Fruit fly (Drosophila melanogaster) whole organism, embryonic: ENCODE measurements around the gene CG43693.

Experiments
- Antp ChIP-seq: fragments of 200-800 bp; sonication (Bioruptor generic); optimal IDR thresholded peaks from 3 replicates; lab custom pipeline; 2016; ENCODE audit warnings: missing biosample characterization, missing genetic modification characterization
- CG10147 ChIP-seq: fragments of 200-800 bp; sonication (Bioruptor generic); optimal IDR thresholded peaks from 2 replicates; lab custom pipeline; 2019; ENCODE audit warnings: missing biosample characterization, mild to moderate bottlenecking, missing genetic modification characterization, moderate library complexity
- CG10979 ChIP-seq: fragments of 200-800 bp; sonication (Bioruptor generic); optimal IDR thresholded peaks from 2 replicates; lab custom pipeline; 2018; ENCODE audit warnings: missing biosample characterization, mild to moderate bottlenecking, missing genetic modification characterization, moderate library complexity
- CG11398 ChIP-seq: fragments of 200-800 bp; sonication (Bioruptor generic); optimal IDR thresholded peaks from 2 replicates; lab custom pipeline; 2016; ENCODE audit warnings: missing biosample characterization, missing genetic modification characterization
- CG12744 ChIP-seq: fragments of 200-800 bp; sonication (Bioruptor generic); optimal IDR thresholded peaks from 2 replicates; lab custom pipeline; 2016; ENCODE audit warnings: missing biosample characterization, missing genetic modification characterization
- CG13123 ChIP-seq: fragments of 200-800 bp; sonication (Bioruptor generic); optimal IDR thresholded peaks from 2 replicates; lab custom pipeline; 2016; ENCODE audit warnings: missing biosample characterization, missing genetic modification characterization
- CG13287 ChIP-seq: fragments of 200-800 bp; sonication (Bioruptor generic); IDR thresholded peaks from 2 replicates; pipeline ENCODE4 v1.3.6; 2022; ENCODE audit warnings: missing biosample characterization, missing genetic modification characterization; ENCODE audit not compliant: partially characterized antibody
- CG15073 ChIP-seq: fragments of 200-800 bp; sonication (Bioruptor generic); optimal IDR thresholded peaks from 2 replicates; lab custom pipeline; 2016; ENCODE audit warnings: missing biosample characterization, missing genetic modification characterization
- CG16813 ChIP-seq: fragments of 200-800 bp; sonication (Bioruptor generic); IDR thresholded peaks from 3 replicates; pipeline ENCODE4 v1.3.6; 2022; ENCODE audit warnings: missing biosample characterization, missing genetic modification characterization; ENCODE audit not compliant: partially characterized antibody
- CG16863 ChIP-seq: fragments of 200-800 bp; sonication (Bioruptor generic); optimal IDR thresholded peaks from 3 replicates; lab custom pipeline; 2016; ENCODE audit warnings: missing biosample characterization, missing genetic modification characterization
- CG1792 ChIP-seq: fragments of 200-800 bp; sonication (Bioruptor generic); optimal IDR thresholded peaks from 2 replicates; lab custom pipeline; 2016; ENCODE audit warnings: missing biosample characterization, missing genetic modification characterization
- CG18262 ChIP-seq: fragments of 200-800 bp; optimal IDR thresholded peaks from 3 replicates; lab custom pipeline; 2019; ENCODE audit warnings: missing biosample characterization, mild to moderate bottlenecking, missing genetic modification characterization, moderate library complexity
- CG2120 ChIP-seq: fragments of 200-800 bp; sonication (Bioruptor generic); optimal IDR thresholded peaks from 3 replicates; lab custom pipeline; 2016; ENCODE audit warnings: missing biosample characterization, missing genetic modification characterization
- CG32532 ChIP-seq: fragments of 200-800 bp; sonication (Bioruptor generic); IDR thresholded peaks from 2 replicates; pipeline ENCODE4 v1.3.6; 2022; ENCODE audit warnings: missing biosample characterization, missing genetic modification characterization
- CG34376 ChIP-seq: fragments of 200-800 bp; sonication (Bioruptor generic); optimal IDR thresholded peaks from 2 replicates; lab custom pipeline; 2018; ENCODE audit warnings: missing biosample characterization, mild to moderate bottlenecking, missing genetic modification characterization
- CG7839 ChIP-seq: fragments of 200-800 bp; sonication (Bioruptor generic); optimal IDR thresholded peaks from 3 replicates; lab custom pipeline; 2018; ENCODE audit warnings: missing biosample characterization, mild to moderate bottlenecking, missing genetic modification characterization, moderate library complexity
- CG8388 ChIP-seq: fragments of 200-800 bp; sonication (Bioruptor generic); optimal IDR thresholded peaks from 2 replicates; lab custom pipeline; 2019; ENCODE audit warnings: missing biosample characterization, mild to moderate bottlenecking, missing genetic modification characterization, moderate library complexity
- CG8765 ChIP-seq: fragments of 200-800 bp; sonication (Bioruptor generic); IDR thresholded peaks from 2 replicates; pipeline ENCODE4 v1.3.6; 2022; ENCODE audit warnings: missing biosample characterization, missing genetic modification characterization
- CG9437 ChIP-seq: fragments of 200-800 bp; sonication (Bioruptor generic); optimal IDR thresholded peaks from 2 replicates; lab custom pipeline; 2018; ENCODE audit warnings: missing biosample characterization, mild to moderate bottlenecking, missing genetic modification characterization
- Dip3 ChIP-seq: fragments of 200-800 bp; sonication (Bioruptor generic); optimal IDR thresholded peaks from 3 replicates; lab custom pipeline; 2016; ENCODE audit warnings: missing biosample characterization, missing genetic modification characterization
- Dref ChIP-seq: fragments of 200-800 bp; sonication (Bioruptor generic); IDR thresholded peaks from 2 replicates; pipeline ENCODE4 v1.3.6; 2022; ENCODE audit warnings: missing biosample characterization, missing genetic modification characterization
- Ets97D ChIP-seq: fragments of 200-800 bp; sonication (Bioruptor generic); optimal IDR thresholded peaks from 3 replicates; lab custom pipeline; 2016; ENCODE audit warnings: missing biosample characterization, missing genetic modification characterization
- Fer2 ChIP-seq: fragments of 200-800 bp; sonication (Bioruptor generic); optimal IDR thresholded peaks from 2 replicates; lab custom pipeline; 2018; ENCODE audit warnings: missing biosample characterization, mild to moderate bottlenecking, missing genetic modification characterization, moderate library complexity
- Gsc ChIP-seq: fragments of 200-800 bp; sonication (Bioruptor generic); IDR thresholded peaks from 2 replicates; pipeline ENCODE4 v1.3.6; 2022; ENCODE audit warnings: missing biosample characterization, missing genetic modification characterization
- Hand ChIP-seq: fragments of 200-800 bp; sonication (Bioruptor generic); optimal IDR thresholded peaks from 2 replicates; lab custom pipeline; 2017; ENCODE audit warnings: mild to moderate bottlenecking, missing biosample characterization, missing genetic modification reagents, missing genetic modification characterization
- Nf-YA ChIP-seq: fragments of 200-800 bp; sonication (Bioruptor generic); IDR thresholded peaks from 2 replicates; pipeline ENCODE4 v1.3.6; 2022; ENCODE audit warnings: missing biosample characterization, missing genetic modification characterization
- Sry-δ ChIP-seq: fragments of 200-800 bp; sonication (Bioruptor generic); optimal IDR thresholded peaks from 2 replicates; lab custom pipeline; 2016; ENCODE audit warnings: missing biosample characterization, missing genetic modification characterization
- TFAM ChIP-seq: fragments of 200-800 bp; sonication (Bioruptor generic); optimal IDR thresholded peaks from 2 replicates; lab custom pipeline; 2017; ENCODE audit warnings: missing biosample characterization, missing genetic modification characterization, inconsistent platforms
- YL-1 ChIP-seq: fragments of 200-800 bp; sonication (Bioruptor generic); optimal IDR thresholded peaks from 3 replicates; lab custom pipeline; 2017; ENCODE audit warnings: missing biosample characterization, mild to moderate bottlenecking, missing genetic modification characterization
- bigmax ChIP-seq: fragments of 200-800 bp; sonication (Bioruptor generic); optimal IDR thresholded peaks from 2 replicates; lab custom pipeline; 2018; ENCODE audit warnings: missing biosample characterization, mild to moderate bottlenecking, missing genetic modification characterization
- chn ChIP-seq: fragments of 200-800 bp; sonication (Bioruptor generic); optimal IDR thresholded peaks from 2 replicates; lab custom pipeline; 2016; ENCODE audit warnings: missing biosample characterization, missing genetic modification characterization
- cwo ChIP-seq: fragments of 200-800 bp; sonication (Bioruptor generic); optimal IDR thresholded peaks from 3 replicates; lab custom pipeline; 2017; ENCODE audit warnings: missing biosample characterization, missing genetic modification characterization, mild to moderate bottlenecking, moderate library complexity, missing genetic modification reagents
- danr ChIP-seq: fragments of 200-800 bp; sonication (Bioruptor generic); IDR thresholded peaks from 2 replicates; pipeline ENCODE4 v1.3.6; 2022; ENCODE audit warnings: missing biosample characterization, missing genetic modification characterization
- fru ChIP-seq: fragments of >200 bp; optimal IDR thresholded peaks from 2 replicates; lab custom pipeline; 2017
- gce ChIP-seq: fragments of 200-800 bp; sonication (Bioruptor generic); IDR thresholded peaks from 3 replicates; pipeline ENCODE4 v1.3.6; 2022; ENCODE audit warnings: missing biosample characterization, missing genetic modification characterization
- gsb ChIP-seq: fragments of 200-800 bp; sonication (Bioruptor generic); IDR thresholded peaks from 2 replicates; pipeline ENCODE4 v1.3.6; 2022; ENCODE audit warnings: missing biosample characterization, missing genetic modification characterization
- gsb-n ChIP-seq: fragments of 200-800 bp; sonication (Bioruptor generic); optimal IDR thresholded peaks from 3 replicates; lab custom pipeline; 2018; ENCODE audit warnings: missing biosample characterization, mild to moderate bottlenecking, missing genetic modification characterization
- ham ChIP-seq: fragments of 200-800 bp; sonication (Bioruptor generic); IDR thresholded peaks from 2 replicates; pipeline ENCODE4 v1.3.6; 2022; ENCODE audit warnings: missing biosample characterization, missing genetic modification characterization
- her ChIP-seq: fragments of 200-800 bp; sonication (Bioruptor generic); optimal IDR thresholded peaks from 2 replicates; lab custom pipeline; 2016; ENCODE audit warnings: missing biosample characterization, missing genetic modification characterization
- ind ChIP-seq: fragments of 200-800 bp; sonication (Bioruptor generic); optimal IDR thresholded peaks from 3 replicates; lab custom pipeline; 2016; ENCODE audit warnings: missing biosample characterization, missing genetic modification characterization
- inv ChIP-seq: fragments of 200-800 bp; sonication (Bioruptor generic); IDR thresholded peaks from 2 replicates; pipeline ENCODE4 v1.3.6; 2022; ENCODE audit warnings: missing biosample characterization, missing genetic modification characterization; ENCODE audit not compliant: partially characterized antibody
- jigr1 ChIP-seq: fragments of 200-800 bp; sonication (Bioruptor generic); IDR thresholded peaks from 3 replicates; pipeline ENCODE4 v1.3.6; 2022; ENCODE audit warnings: missing biosample characterization, missing genetic modification characterization
- lilli ChIP-seq: fragments of 200-800 bp; sonication (Bioruptor generic); optimal IDR thresholded peaks from 3 replicates; lab custom pipeline; 2016; ENCODE audit warnings: missing biosample characterization, missing genetic modification characterization
- odd ChIP-seq: fragments of 200-800 bp; sonication (Bioruptor generic); optimal IDR thresholded peaks from 2 replicates; lab custom pipeline; 2017; ENCODE audit warnings: missing biosample characterization, mild to moderate bottlenecking, missing genetic modification characterization
- onecut ChIP-seq: fragments of 200-800 bp; sonication (Bioruptor generic); IDR thresholded peaks from 2 replicates; pipeline ENCODE4 v1.3.6; 2022; ENCODE audit warnings: missing biosample characterization, missing genetic modification characterization
- salm ChIP-seq: fragments of 200-800 bp; sonication (Bioruptor generic); optimal IDR thresholded peaks from 2 replicates; lab custom pipeline; 2018; ENCODE audit warnings: missing biosample characterization, mild to moderate bottlenecking, missing genetic modification characterization
- sob ChIP-seq: fragments of 200-800 bp; sonication (Bioruptor generic); IDR thresholded peaks from 2 replicates; pipeline ENCODE4 v1.3.6; 2022; ENCODE audit warnings: missing biosample characterization, missing genetic modification characterization
- tap ChIP-seq: fragments of 200-800 bp; optimal IDR thresholded peaks from 3 replicates; lab custom pipeline; 2019; ENCODE audit warnings: missing biosample characterization, mild to moderate bottlenecking, missing genetic modification characterization, moderate library complexity
- tna ChIP-seq: fragments of 200-800 bp; sonication (Bioruptor generic); IDR thresholded peaks from 2 replicates; pipeline ENCODE4 v1.3.6; 2022; ENCODE audit warnings: missing biosample characterization, missing genetic modification characterization; ENCODE audit not compliant: partially characterized antibody
- twi ChIP-seq: fragments of 200-800 bp; optimal IDR thresholded peaks from 2 replicates; lab custom pipeline; 2019; ENCODE audit warnings: missing biosample characterization, mild to moderate bottlenecking, missing genetic modification characterization, moderate library complexity
- wek ChIP-seq: fragments of 200-800 bp; sonication (Bioruptor generic); optimal IDR thresholded peaks from 3 replicates; lab custom pipeline; 2018; ENCODE audit warnings: missing biosample characterization, mild to moderate bottlenecking, missing genetic modification characterization, moderate library complexity
- yki ChIP-seq: fragments of >200 bp; optimal IDR thresholded peaks from 3 replicates; lab custom pipeline; 2018

The CG43693 gene

dm6 chr3L:11093046-11093520 is 41.9 kb upstream of the CG43693 start, which contains the start of gene JIL-1 (continued):
- TF ChIP-seq CG9437 (peak; percentile 30), CG8388 (GFP tag; lab: Kevin White, UChicago) (peak; percentile 2), CG16863 (GFP tag; lab: Kevin White, UChicago) (no peak), CG13123 (peak; percentile 39), YL-1 (GFP tag; lab: Kevin White, UChicago) (no peak), her (GFP tag; lab: Kevin White, UChicago) (no peak), CG10979 (tag; lab: Kevin White, UChicago) (peak; percentile 34), Antp (GFP tag; lab: Kevin White, UChicago) (peak; percentile 31), Nf-YA (peak; percentile 9; the same call in 1 of the 2 replicates), tap (no peak), Ets97D (GFP tag; lab: Kevin White, UChicago) (peak; percentile 54), CG12744 (GFP tag; lab: Kevin White, UChicago) (no peak), odd (GFP tag; lab: Kevin White, UChicago) (no peak), CG7839 (tag; lab: Kevin White, UChicago) (peak; percentile 79), ham (GFP tag; lab: Robert Waterston, UW) (peak; percentile 40; the same call in 1 of the 2 replicates), bigmax (GFP tag; lab: Kevin White, UChicago) (no peak), wek (GFP tag; lab: Kevin White, UChicago) (no peak), yki (lab: Kevin White, UChicago) (no peak), jigr1 (GFP tag; lab: Robert Waterston, UW) (no peak), twi (tag; lab: Kevin White, UChicago) (no peak), chn (GFP tag; lab: Kevin White, UChicago) (peak; percentile 50), CG8765 (no peak), Dip3 (peak; percentile 48), CG15073 (GFP tag; lab: Kevin White, UChicago) (no peak), cwo (GFP tag; lab: Kevin White, UChicago) (peak; percentile 17), onecut (GFP tag; lab: Robert Waterston, UW) (peak; percentile 56), CG32532 (GFP tag; lab: Robert Waterston, UW) (peak; percentile 88), gsb-n (tag; lab: Kevin White, UChicago) (peak; percentile 32), CG2120 (GFP tag; lab: Kevin White, UChicago) (peak; percentile 85), CG18262 (tag; lab: Kevin White, UChicago) (peak; percentile 43), CG10147 (peak; percentile 53), tna (GFP tag; lab: Robert Waterston, UW) (peak; percentile 73), Fer2 (tag; lab: Kevin White, UChicago) (no peak), sob (peak; percentile 93), CG16813 (GFP tag; lab: Robert Waterston, UW) (peak; percentile 89), CG13287 (peak; percentile 88), fru (lab: Kevin White, UChicago) (no peak), inv (GFP tag; lab: Robert Waterston, UW) (peak; percentile 83), gsb (peak; percentile 28; the same call in 1 of the 2 replicates), salm (tag; lab: Kevin White, UChicago) (no peak), Hand (GFP tag; lab: Kevin White, UChicago) (no peak), TFAM (GFP tag; lab: Kevin White, UChicago) (no peak), lilli (peak; percentile 76), gce (GFP tag; lab: Robert Waterston, UW) (no peak), ind (peak; percentile 64), CG1792 (GFP tag; lab: Kevin White, UChicago) (peak; percentile 4), CG34376 (GFP tag; lab: Kevin White, UChicago) (peak; percentile 26), danr (GFP tag; lab: Robert Waterston, UW) (no peak), Sry-δ (GFP tag; lab: Kevin White, UChicago) (peak; percentile 65), CG11398 (GFP tag; lab: Kevin White, UChicago) (no peak), Dref (GFP tag; lab: Robert Waterston, UW) (peak; percentile 84), Gsc (no peak)
